Fruit fly (Drosophila melanogaster) whole organism, wandering third instar larva: ENCODE measurements around the gene CG15043.

Experiments
- Hr78 ChIP-seq: fragments of >200 bp; optimal IDR thresholded peaks from 2 replicates; lab custom pipeline; 2017; ENCODE audit warnings: missing biosample characterization, missing genetic modification characterization
- h ChIP-seq: fragments of 200-800 bp; sonication (Bioruptor generic); optimal IDR thresholded peaks from 3 replicates; lab custom pipeline; 2016; ENCODE audit warnings: missing biosample characterization, mild to moderate bottlenecking, missing genetic modification characterization

- TF ChIP-seq h (GFP tag; lab: Kevin White, UChicago): peak; percentile 15
- TF ChIP-seq Hr78 (GFP tag; lab: Kevin White, UChicago): no peak
These were observed 39.3 kb upstream of the CG15043 start for dm6 chrX:18533308-18533707.
